Fruit fly (Drosophila melanogaster) whole organism, pupa: ENCODE data around the gene lectin-24A.

ENCODE experiments used
- CG10348 ChIP-seq: fragments of 200-800 bp; sonication (Bioruptor generic); IDR thresholded peaks from 2 replicates; pipeline ENCODE4 v1.3.6; 2022; ENCODE audit warnings: missing biosample characterization, missing genetic modification characterization
- CG13204 ChIP-seq: fragments of 200-800 bp; sonication (Bioruptor generic); optimal IDR thresholded peaks from 2 replicates; lab custom pipeline; 2018; ENCODE audit warnings: missing biosample characterization, mild to moderate bottlenecking, missing genetic modification characterization, moderate library complexity
- CG14655 ChIP-seq: fragments of 200-800 bp; sonication (Bioruptor generic); optimal IDR thresholded peaks from 3 replicates; lab custom pipeline; 2017; ENCODE audit warnings: mild to moderate bottlenecking, missing biosample characterization, missing genetic modification reagents, missing genetic modification characterization
- CG34367 ChIP-seq: fragments of 200-800 bp; sonication (Bioruptor generic); optimal IDR thresholded peaks from 2 replicates; lab custom pipeline; 2018; ENCODE audit warnings: missing biosample characterization, mild to moderate bottlenecking, missing genetic modification characterization
- CG8159 ChIP-seq: fragments of 200-800 bp; sonication (Bioruptor generic); optimal IDR thresholded peaks from 3 replicates; lab custom pipeline; 2018; ENCODE audit warnings: missing biosample characterization, mild to moderate bottlenecking, missing genetic modification characterization, moderate library complexity
- CG9948 ChIP-seq: fragments of 200-800 bp; sonication (Bioruptor generic); optimal IDR thresholded peaks from 2 replicates; lab custom pipeline; 2018; ENCODE audit warnings: missing biosample characterization, mild to moderate bottlenecking, missing genetic modification characterization, moderate library complexity
- fd96Ca ChIP-seq: fragments of 200-800 bp; sonication (Bioruptor generic); IDR thresholded peaks from 3 replicates; pipeline ENCODE4 v1.3.6; 2022; ENCODE audit warnings: missing biosample characterization, missing genetic modification characterization

- TF ChIP-seq CG13204 (GFP tag; lab: Kevin White, UChicago) (no peak), CG10348 (GFP tag; lab: Robert Waterston, UW) (no peak), CG14655 (GFP tag; lab: Kevin White, UChicago) (no peak), CG34367 (no peak), CG9948 (tag; lab: Kevin White, UChicago) (no peak), CG8159 (no peak), fd96Ca (GFP tag; lab: Robert Waterston, UW) (no peak)
Measured at dm6 chr2L:3669034-3669433, 48.5 kb downstream of the lectin-24A start, which contains the start of gene Sfp24Bd.
